In the genomic region with DNA sequence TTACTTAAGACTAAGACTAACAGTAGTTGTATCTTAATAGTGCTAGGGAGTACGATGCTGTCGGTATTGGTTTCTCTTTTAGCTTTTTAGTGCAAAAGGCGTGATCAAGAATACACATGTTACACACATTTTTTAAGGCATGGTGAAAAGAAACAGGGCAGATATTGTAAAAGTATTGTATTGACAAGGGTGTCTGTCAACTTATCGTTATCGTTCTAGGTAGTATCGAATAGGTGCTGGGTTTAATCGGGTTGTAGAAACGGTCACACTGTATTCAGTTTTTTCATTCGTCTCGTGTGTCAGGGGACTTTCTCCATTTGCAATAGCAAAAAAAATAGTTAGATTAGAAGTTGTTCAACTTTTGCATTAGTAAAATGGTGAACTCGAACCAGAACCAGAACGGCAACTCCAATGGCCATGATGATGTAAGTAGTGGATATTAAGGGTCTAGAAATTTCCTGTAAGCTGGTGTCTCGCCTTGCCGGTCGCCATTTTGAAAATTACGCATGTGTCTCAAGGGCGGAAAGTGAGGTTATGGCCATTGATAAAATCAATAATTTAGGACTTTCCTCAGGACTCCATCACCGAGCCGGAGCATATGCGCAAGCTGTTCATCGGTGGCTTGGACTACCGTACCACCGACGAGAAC, we compare ENCODE assay signal across 1 fruit fly cellular context.
TF ChIP-seq lines count a peak whose summit lies in the region.

No protein-coding gene starts in this region.

TF ChIP-seq in whole organism, embryonic, 481 proteins besides CTCF, POLR2A, EP300 and RAD21 (continued from another document):
- TF ChIP-seq emc (GFP tag; optimal IDR thresholded peaks at IDR 0.05; lab: Kevin White, UChicago) (no peak), Stat92E (GFP tag; optimal IDR thresholded peaks at IDR 0.05; lab: Kevin White, UChicago) (no peak), HmgZ (tag; optimal IDR thresholded peaks at IDR 0.05; lab: Kevin White, UChicago) (peak; percentile 27), CG15514 (GFP tag; optimal IDR thresholded peaks at IDR 0.05; lab: Kevin White, UChicago) (peak; percentile 57), Nf-YB (GFP tag; optimal IDR thresholded peaks at IDR 0.05; lab: Kevin White, UChicago) (no peak), mam (GFP tag; optimal IDR thresholded peaks at IDR 0.05; lab: Kevin White, UChicago) (no peak), Camta (GFP tag; optimal IDR thresholded peaks at IDR 0.05; lab: Kevin White, UChicago) (no peak), sug (tag; optimal IDR thresholded peaks at IDR 0.05; lab: Kevin White, UChicago) (peak; percentile 42), CG34224 (GFP tag; IDR thresholded peaks at IDR 0.05; lab: Robert Waterston, UW; ENCODE audit: partially characterized antibody) (peak; percentile 34; the same call in 2 of the 3 replicates), CG7786 (GFP tag; optimal IDR thresholded peaks at IDR 0.05; lab: Kevin White, UChicago) (no peak), CG15269 (tag; optimal IDR thresholded peaks at IDR 0.05; lab: Kevin White, UChicago) (no peak), zen2 (GFP tag; IDR thresholded peaks at IDR 0.05; lab: Robert Waterston, UW; ENCODE audit: partially characterized antibody) (peak; percentile 35; the same call in 1 of the 3 replicates), zf30C (GFP tag; optimal IDR thresholded peaks at IDR 0.05; lab: Kevin White, UChicago) (no peak), Fer1 (GFP tag; optimal IDR thresholded peaks at IDR 0.05; lab: Kevin White, UChicago) (peak; percentile 2), Taf1 (GFP tag; IDR thresholded peaks at IDR 0.05; lab: Robert Waterston, UW) (no peak), CG17385 (GFP tag; optimal IDR thresholded peaks at IDR 0.05; lab: Kevin White, UChicago) (no peak), Ets97D (GFP tag; optimal IDR thresholded peaks at IDR 0.05; lab: Kevin White, UChicago) (peak; percentile 87), CG7928 (GFP tag; optimal IDR thresholded peaks at IDR 0.05; lab: Kevin White, UChicago) (peak; percentile 15), CG2889 (GFP tag; IDR thresholded peaks at IDR 0.05; lab: Robert Waterston, UW) (no peak), CG8924 (tag; optimal IDR thresholded peaks at IDR 0.05; lab: Kevin White, UChicago) (peak; percentile 28), rib (GFP tag; IDR thresholded peaks at IDR 0.05; lab: Robert Waterston, UW) (no peak), CG18599 (GFP tag; optimal IDR thresholded peaks at IDR 0.05; lab: Kevin White, UChicago) (no peak), TFAM (GFP tag; optimal IDR thresholded peaks at IDR 0.05; lab: Kevin White, UChicago) (no peak), zfh1 (GFP tag; IDR thresholded peaks at IDR 0.05; lab: Robert Waterston, UW) (no peak), ftz-f1 (GFP tag; optimal IDR thresholded peaks at IDR 0.05; lab: Kevin White, UChicago) (no peak), CG1529 (GFP tag; optimal IDR thresholded peaks at IDR 0.05; lab: Kevin White, UChicago) (no peak), ro (GFP tag; IDR thresholded peaks at IDR 0.05; lab: Robert Waterston, UW) (no peak), chinmo (GFP tag; IDR thresholded peaks at IDR 0.05; lab: Robert Waterston, UW; ENCODE audit: partially characterized antibody) (0 out of 4 replicates have a peak, but pooled peaks have one; percentile 71), org-1 (GFP tag; optimal IDR thresholded peaks at IDR 0.05; lab: Kevin White, UChicago) (no peak), MESR4 (GFP tag; optimal IDR thresholded peaks at IDR 0.05; lab: Kevin White, UChicago) (peak; percentile 98), Dp (GFP tag; optimal IDR thresholded peaks at IDR 0.05; lab: Kevin White, UChicago) (peak; percentile 1), CG9215 (GFP tag; IDR thresholded peaks at IDR 0.05; lab: Robert Waterston, UW) (no peak), CG31441 (GFP tag; IDR thresholded peaks at IDR 0.05; lab: Robert Waterston, UW) (no peak), sens (GFP tag; lab: Kevin White, UChicago) (peak; percentile 77), lmd (GFP tag; IDR thresholded peaks at IDR 0.05; lab: Robert Waterston, UW) (no peak), CG14965 (GFP tag; optimal IDR thresholded peaks at IDR 0.05; lab: Kevin White, UChicago; ENCODE audit: borderline replicate concordance) (no peak), CG7963 (GFP tag; IDR thresholded peaks at IDR 0.05; lab: Robert Waterston, UW; ENCODE audit: partially characterized antibody) (peak; percentile 71; the same call in 2 of the 3 replicates), CG12155 (GFP tag; optimal IDR thresholded peaks at IDR 0.05; lab: Kevin White, UChicago) (no peak), btn (GFP tag; optimal IDR thresholded peaks at IDR 0.05; lab: Kevin White, UChicago) (no peak), pum (GFP tag; optimal IDR thresholded peaks at IDR 0.05; lab: Kevin White, UChicago) (no peak), CG2116 (GFP tag; optimal IDR thresholded peaks at IDR 0.05; lab: Kevin White, UChicago) (peak; percentile 98), vnd (GFP tag; IDR thresholded peaks at IDR 0.05; lab: Robert Waterston, UW; ENCODE audit: partially characterized antibody) (0 out of 3 replicates have a peak, but pooled peaks have one; percentile 39), tna (GFP tag; IDR thresholded peaks at IDR 0.05; lab: Robert Waterston, UW; ENCODE audit: partially characterized antibody) (peak; percentile 59), Lhr (GFP tag; optimal IDR thresholded peaks at IDR 0.05; lab: Kevin White, UChicago) (peak; percentile 46), Atf3 (GFP tag; optimal IDR thresholded peaks at IDR 0.05; lab: Kevin White, UChicago) (no peak), Med (GFP tag; lab: Kevin White, UChicago) (peak; percentile 69), CG12299 (tag; optimal IDR thresholded peaks at IDR 0.05; lab: Kevin White, UChicago) (peak; percentile 8), Sin3A (optimal IDR thresholded peaks at IDR 0.05; lab: Kevin White, UChicago) (no peak), H2.0 (GFP tag; IDR thresholded peaks at IDR 0.05; lab: Robert Waterston, UW) (no peak), HmgD (GFP tag; optimal IDR thresholded peaks at IDR 0.05; lab: Kevin White, UChicago) (no peak), CG17186 (GFP tag; optimal IDR thresholded peaks at IDR 0.05; lab: Kevin White, UChicago) (peak; percentile 52), pnt (GFP tag; optimal IDR thresholded peaks at IDR 0.05; lab: Kevin White, UChicago) (no peak), sc (optimal IDR thresholded peaks at IDR 0.05; lab: Kevin White, UChicago) (no peak), sc (GFP tag; optimal IDR thresholded peaks at IDR 0.05; lab: Kevin White, UChicago) (no peak), ems (GFP tag; optimal IDR thresholded peaks at IDR 0.05; lab: Kevin White, UChicago) (no peak), hkb (optimal IDR thresholded peaks at IDR 0.05; lab: Kevin White, UChicago) (no peak), hkb (GFP tag; IDR thresholded peaks at IDR 0.05; lab: Robert Waterston, UW) (no peak), CG6683 (GFP tag; optimal IDR thresholded peaks at IDR 0.05; lab: Kevin White, UChicago) (no peak), CG1024 (GFP tag; IDR thresholded peaks at IDR 0.05; lab: Robert Waterston, UW) (no peak), Hsf (GFP tag; optimal IDR thresholded peaks at IDR 0.05; lab: Kevin White, UChicago) (peak; percentile 5), nerfin-1 (tag; optimal IDR thresholded peaks at IDR 0.05; lab: Kevin White, UChicago) (peak; percentile 58), Side (GFP tag; optimal IDR thresholded peaks at IDR 0.05; lab: Kevin White, UChicago) (no peak), CG10147 (GFP tag; optimal IDR thresholded peaks at IDR 0.05; lab: Kevin White, UChicago) (peak; percentile 16), gfzf (GFP tag; optimal IDR thresholded peaks at IDR 0.05; lab: Kevin White, UChicago) (peak; percentile 83)
